Fruit fly (Drosophila melanogaster): ENCODE measurements around the gene Apc2.

Gene Apc2

DNA sequence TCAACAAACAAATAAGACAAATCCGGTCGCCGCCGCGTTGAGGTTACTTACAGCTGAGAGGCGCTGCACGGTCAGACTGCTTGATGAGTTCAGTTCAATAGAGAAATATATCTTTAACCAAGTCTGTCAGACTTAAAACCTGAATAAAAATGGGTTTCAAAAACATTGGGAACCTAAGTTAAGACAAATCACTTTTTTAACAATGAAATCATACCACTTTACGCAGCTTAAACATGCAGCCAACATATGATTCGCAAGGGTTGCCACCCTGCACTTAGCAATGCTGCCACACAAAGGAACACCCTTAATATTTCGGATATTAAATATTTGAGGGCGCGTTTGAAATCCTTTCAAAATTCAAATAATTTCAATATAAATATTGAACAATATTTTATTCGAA, 24.9 kb downstream of the Apc2 start, which contains the start of gene CG5515 (continued):
- TF ChIP-seq trh (GFP tag; optimal IDR thresholded peaks at IDR 0.05), result peak; percentile 61
- peak; percentile 49 for TF ChIP-seq CG10209 (GFP tag; optimal IDR thresholded peaks at IDR 0.05)
- no peak for TF ChIP-seq HHEX (GFP tag; optimal IDR thresholded peaks at IDR 0.05)
- peak; percentile 81 for TF ChIP-seq inv (GFP tag; IDR thresholded peaks at IDR 0.05; ENCODE audit: partially characterized antibody)
- TF ChIP-seq disco-r (GFP tag; optimal IDR thresholded peaks at IDR 0.05), result peak; percentile 57
- TF ChIP-seq CG2120 (GFP tag; optimal IDR thresholded peaks at IDR 0.05), result peak; percentile 91
- TF ChIP-seq CG14710 (tag; optimal IDR thresholded peaks at IDR 0.05), result peak; percentile 84
- peak; percentile 47 for TF ChIP-seq vfl (GFP tag; optimal IDR thresholded peaks at IDR 0.05)
- peak; percentile 77 for TF ChIP-seq Bgb (GFP tag; IDR thresholded peaks at IDR 0.05; ENCODE audit: partially characterized antibody)
- peak; percentile 66 for TF ChIP-seq CG8765 (GFP tag; IDR thresholded peaks at IDR 0.05)
- TF ChIP-seq CG15696 (tag; optimal IDR thresholded peaks at IDR 0.05), result peak; percentile 83
- TF ChIP-seq z (GFP tag; IDR thresholded peaks at IDR 0.05), result no peak
- TF ChIP-seq CoRest (tag; optimal IDR thresholded peaks at IDR 0.05), result peak; percentile 84
- no peak for TF ChIP-seq Stat92E (GFP tag; optimal IDR thresholded peaks at IDR 0.05)
- no peak for TF ChIP-seq danr (GFP tag; IDR thresholded peaks at IDR 0.05)
- no peak for TF ChIP-seq salm (tag; optimal IDR thresholded peaks at IDR 0.05)
- TF ChIP-seq br (optimal IDR thresholded peaks at IDR 0.05), result no peak
- no peak for TF ChIP-seq BtbVII (GFP tag; optimal IDR thresholded peaks at IDR 0.05)
- no peak for TF ChIP-seq h (optimal IDR thresholded peaks at IDR 0.05)
- peak; percentile 51 for TF ChIP-seq CG11723 (GFP tag; optimal IDR thresholded peaks at IDR 0.05)
- TF ChIP-seq Ets97D (GFP tag; optimal IDR thresholded peaks at IDR 0.05), result peak; percentile 89
- TF ChIP-seq CG16813 (GFP tag; IDR thresholded peaks at IDR 0.05; ENCODE audit: partially characterized antibody), result peak; percentile 64; the same call in 2 of the 3 replicates
- no peak for TF ChIP-seq MTF-1 (GFP tag; optimal IDR thresholded peaks at IDR 0.05; ENCODE audit: borderline replicate concordance)
- peak; percentile 50 for TF ChIP-seq ap (GFP tag; IDR thresholded peaks at IDR 0.05)
- no peak for TF ChIP-seq Deaf1 (tag; optimal IDR thresholded peaks at IDR 0.05)
- TF ChIP-seq sob (GFP tag; IDR thresholded peaks at IDR 0.05), result peak; percentile 92
- TF ChIP-seq CG7963 (GFP tag; IDR thresholded peaks at IDR 0.05; ENCODE audit: partially characterized antibody), result peak; percentile 72
- TF ChIP-seq CG8388 (GFP tag; optimal IDR thresholded peaks at IDR 0.05), result peak; percentile 41
- TF ChIP-seq CG6272 (GFP tag; IDR thresholded peaks at IDR 0.05), result peak; percentile 80
- peak; percentile 83 for TF ChIP-seq HLH4C (GFP tag; IDR thresholded peaks at IDR 0.05; ENCODE audit: partially characterized antibody)
- TF ChIP-seq CG16863 (GFP tag; optimal IDR thresholded peaks at IDR 0.05), result peak; percentile 71
- peak; percentile 82 for TF ChIP-seq CG13624 (GFP tag; optimal IDR thresholded peaks at IDR 0.05)
- TF ChIP-seq dysf (GFP tag; IDR thresholded peaks at IDR 0.05), result peak; percentile 92
- peak; percentile 84 for TF ChIP-seq CG32532 (GFP tag; IDR thresholded peaks at IDR 0.05)
- TF ChIP-seq bcd (GFP tag; optimal IDR thresholded peaks at IDR 0.05), result peak; percentile 64
- TF ChIP-seq wor (GFP tag; IDR thresholded peaks at IDR 0.05), result peak; percentile 90
- TF ChIP-seq ci (GFP tag; IDR thresholded peaks at IDR 0.05), result peak; percentile 91
- TF ChIP-seq CG9876 (GFP tag; optimal IDR thresholded peaks at IDR 0.05), result peak; percentile 73
- TF ChIP-seq CG4854 (GFP tag; optimal IDR thresholded peaks at IDR 0.05), result peak; percentile 52
- no peak for TF ChIP-seq Hr39 (optimal IDR thresholded peaks at IDR 0.05)
- peak; percentile 21; the same call in 1 of the 2 replicates for TF ChIP-seq aop (GFP tag; IDR thresholded peaks at IDR 0.05)
- TF ChIP-seq Rfx (GFP tag; IDR thresholded peaks at IDR 0.05), result peak; percentile 86
- no peak for TF ChIP-seq hth (optimal IDR thresholded peaks at IDR 0.05)
- TF ChIP-seq CG12942 (GFP tag; optimal IDR thresholded peaks at IDR 0.05), result peak; percentile 70
- no peak for TF ChIP-seq run (tag; optimal IDR thresholded peaks at IDR 0.05)
- TF ChIP-seq CG6791 (GFP tag; IDR thresholded peaks at IDR 0.05; ENCODE audit: partially characterized antibody), result peak; percentile 71; the same call in 2 of the 3 replicates
- no peak for TF ChIP-seq TFAM (GFP tag; optimal IDR thresholded peaks at IDR 0.05)
- peak; percentile 27 for TF ChIP-seq CG6683 (GFP tag; optimal IDR thresholded peaks at IDR 0.05)
- TF ChIP-seq Xbp1 (GFP tag; optimal IDR thresholded peaks at IDR 0.05), result peak; percentile 90
- peak in 1 of 2 experiments; percentile 68 for TF ChIP-seq bsh (GFP tag; optimal IDR thresholded peaks at IDR 0.05)
- peak; percentile 33 for TF ChIP-seq ab (GFP tag; optimal IDR thresholded peaks at IDR 0.05)
- no peak for TF ChIP-seq CG2678 (tag; optimal IDR thresholded peaks at IDR 0.05)

Measured in whole organism, embryonic.